Fruit fly (Drosophila melanogaster): ENCODE results near the gene CG42726.

CG42726 gene

DNA sequence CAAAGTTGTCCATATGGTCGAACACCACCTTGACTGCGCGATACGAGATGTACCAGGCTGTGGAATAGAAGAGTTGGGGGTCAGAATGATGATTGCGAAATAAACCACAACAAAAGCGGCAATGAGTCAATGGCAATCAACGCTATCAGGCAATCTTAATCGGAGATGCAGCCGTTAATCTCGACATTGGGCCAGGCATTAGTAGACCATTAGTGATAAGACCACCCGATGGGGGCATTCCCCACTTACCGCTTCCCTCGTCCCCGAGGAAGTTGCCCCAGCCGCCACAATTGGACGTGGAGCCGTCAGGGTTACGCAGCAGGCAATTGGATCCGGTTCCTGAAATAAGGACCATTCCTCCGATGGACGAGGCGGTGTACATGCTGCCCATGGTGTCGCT, 8.7 kb upstream of the CG42726 start:
- no peak for TF ChIP-seq Myc (optimal IDR thresholded peaks at IDR 0.05)
- TF ChIP-seq insv (optimal IDR thresholded peaks at IDR 0.05), result no peak
- TF ChIP-seq h (optimal IDR thresholded peaks at IDR 0.05), result no peak
- no peak for TF ChIP-seq Sin3A (optimal IDR thresholded peaks at IDR 0.05)
- TF ChIP-seq psq (optimal IDR thresholded peaks at IDR 0.05), result no peak
- no peak for TF ChIP-seq ttk (optimal IDR thresholded peaks at IDR 0.05)

DNA sequence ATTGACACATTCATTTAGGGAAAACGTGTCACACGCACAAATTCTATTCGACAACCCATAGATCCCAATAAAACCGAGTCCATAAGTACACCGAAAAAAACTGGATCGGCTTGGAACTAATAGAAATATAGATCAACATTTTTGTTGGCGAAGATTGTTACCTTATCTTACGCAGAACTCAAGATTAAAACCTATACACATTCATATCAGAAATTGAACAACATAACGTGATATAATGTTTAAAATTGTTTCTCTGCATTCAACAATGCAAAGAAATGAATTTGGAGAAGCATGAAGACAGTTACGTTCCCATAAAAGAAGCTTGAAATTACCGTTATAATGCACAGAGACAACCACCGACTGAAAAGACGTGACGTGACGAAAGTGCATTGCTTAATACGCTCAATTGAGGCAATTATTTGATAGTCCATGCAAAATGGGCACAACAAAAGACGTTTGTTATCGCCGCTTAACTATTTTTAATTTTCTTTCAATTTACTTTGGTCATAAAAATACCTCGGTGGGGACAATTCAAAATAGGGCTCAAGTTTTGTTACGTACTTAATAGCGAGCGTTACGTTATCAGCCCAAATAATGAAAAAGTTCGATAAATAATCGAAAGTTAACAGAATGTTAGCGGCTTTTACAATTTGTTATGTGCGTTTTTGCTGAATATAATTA, 7.7 kb upstream of the CG42726 start, which contains the start of gene SerRS-m:
Gene SerRS-m, plus strand, starts transcription at position 616 of the 681 bp plus-strand sequence.
- no peak for TF ChIP-seq psq (optimal IDR thresholded peaks at IDR 0.05)
- no peak for TF ChIP-seq Myc (optimal IDR thresholded peaks at IDR 0.05)
- TF ChIP-seq ttk (optimal IDR thresholded peaks at IDR 0.05), result no peak
- TF ChIP-seq insv (optimal IDR thresholded peaks at IDR 0.05), result no peak
- TF ChIP-seq h (optimal IDR thresholded peaks at IDR 0.05), result no peak
- TF ChIP-seq Sin3A (optimal IDR thresholded peaks at IDR 0.05), result no peak

DNA sequence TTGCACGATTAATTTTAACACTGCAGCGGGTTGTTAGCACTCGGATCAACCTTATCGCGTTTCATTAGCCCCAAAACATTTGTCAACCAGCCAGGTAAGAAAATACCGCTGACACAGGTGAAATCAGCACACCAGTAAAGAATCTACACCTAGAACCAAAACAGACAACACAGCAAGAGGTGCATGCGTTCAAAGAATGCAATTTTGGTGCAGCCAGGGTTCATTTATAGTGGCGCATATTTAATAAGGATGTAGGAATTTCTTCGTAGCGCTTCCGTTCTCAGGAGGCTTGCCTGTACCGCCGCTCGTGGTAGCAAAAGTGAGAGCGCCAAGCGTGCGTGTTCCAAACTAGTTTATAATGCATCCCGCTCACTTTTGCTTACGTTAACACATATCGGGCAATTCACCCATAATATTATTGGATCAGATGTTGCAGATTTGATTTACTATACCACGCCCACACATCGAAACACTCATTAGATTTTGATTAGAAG, 5.4 kb upstream of the CG42726 start:
- TF ChIP-seq h (optimal IDR thresholded peaks at IDR 0.05), result no peak
- no peak for TF ChIP-seq insv (optimal IDR thresholded peaks at IDR 0.05)

- no peak for TF ChIP-seq psq (optimal IDR thresholded peaks at IDR 0.05)
- no peak for TF ChIP-seq Sin3A (optimal IDR thresholded peaks at IDR 0.05)
- TF ChIP-seq h (optimal IDR thresholded peaks at IDR 0.05), result no peak
- no peak for TF ChIP-seq Myc (optimal IDR thresholded peaks at IDR 0.05)
- TF ChIP-seq ttk (optimal IDR thresholded peaks at IDR 0.05), result no peak
- no peak for TF ChIP-seq insv (optimal IDR thresholded peaks at IDR 0.05)
These were observed 4.7 kb upstream of the CG42726 start, which contains the start of gene Nagk for dm6 chr3R:15342926-15343685. Gene Nagk, minus strand, starts transcription at chr3R:15343256.

DNA sequence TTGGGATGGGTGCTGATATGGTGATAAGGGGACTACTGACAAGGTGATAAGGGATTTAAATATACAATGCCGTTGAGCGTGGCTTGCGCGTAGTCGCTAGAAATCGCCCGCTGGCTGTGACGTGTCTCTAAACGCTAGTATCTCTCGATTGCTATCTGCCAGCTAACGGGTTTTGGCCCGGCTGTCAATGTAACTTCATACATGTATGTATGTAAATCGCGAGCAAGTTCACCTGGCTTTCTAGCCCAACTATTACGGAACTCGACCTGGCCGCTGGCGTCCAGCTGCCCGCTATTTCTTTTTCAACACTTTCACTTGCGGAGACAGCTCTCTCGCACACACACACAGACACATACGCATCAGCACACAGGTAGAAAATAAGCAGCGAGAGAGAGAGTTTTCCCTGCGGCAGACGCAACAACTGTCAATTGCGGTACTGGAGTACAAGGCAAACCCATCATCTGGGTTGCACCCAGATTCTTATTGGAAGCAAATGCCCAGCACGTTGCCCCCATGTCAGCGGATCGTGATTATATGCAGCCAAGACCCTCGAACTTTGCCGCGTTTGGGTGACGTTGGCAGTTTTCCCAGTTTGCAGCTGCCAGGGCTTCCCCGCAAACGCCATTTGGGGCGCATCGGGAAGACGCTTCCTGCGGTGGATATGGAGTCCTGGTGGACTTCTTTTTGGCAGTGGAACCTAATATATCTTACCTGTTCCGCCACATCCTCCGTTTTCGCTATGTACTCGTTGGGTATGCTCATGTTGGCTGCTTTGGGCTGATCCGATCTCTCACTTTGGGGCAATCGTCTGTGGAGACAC, 2.4 kb upstream of the CG42726 start:
- TF ChIP-seq insv (optimal IDR thresholded peaks at IDR 0.05) (no peak), Sin3A (optimal IDR thresholded peaks at IDR 0.05) (no peak), ttk (optimal IDR thresholded peaks at IDR 0.05) (no peak), psq (optimal IDR thresholded peaks at IDR 0.05) (no peak), h (optimal IDR thresholded peaks at IDR 0.05) (no peak), Myc (optimal IDR thresholded peaks at IDR 0.05) (no peak)

DNA sequence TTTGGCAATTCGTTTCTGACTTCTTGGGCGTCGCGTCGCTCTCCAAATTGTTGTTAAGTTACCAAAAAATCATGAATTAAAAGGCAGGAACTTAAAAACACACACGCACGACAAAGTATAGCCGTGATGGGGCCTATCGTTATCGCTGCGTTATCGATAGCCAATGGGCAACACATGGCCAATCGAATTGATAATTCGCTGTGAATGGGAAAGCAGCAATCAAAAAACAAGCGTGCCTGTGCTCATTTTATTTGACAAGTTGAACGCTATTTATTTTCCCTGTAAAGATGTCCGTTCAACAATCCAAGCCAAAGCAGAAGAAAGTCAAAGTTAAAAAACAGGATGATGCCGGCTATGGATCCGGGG, 1.8 kb upstream of the CG42726 start, which contains the start of the genes Surf4 and CG31301:
Gene Surf4, minus strand, starts transcription at position 159 of the 366 bp plus-strand sequence.
Gene CG31301, plus strand, starts transcription at position 188 of the 366 bp plus-strand sequence.
- TF ChIP-seq h (optimal IDR thresholded peaks at IDR 0.05) (no peak), psq (optimal IDR thresholded peaks at IDR 0.05) (no peak), Myc (optimal IDR thresholded peaks at IDR 0.05) (no peak), ttk (optimal IDR thresholded peaks at IDR 0.05) (no peak), insv (optimal IDR thresholded peaks at IDR 0.05) (no peak), Sin3A (optimal IDR thresholded peaks at IDR 0.05) (no peak)

dm6 chr3R:15350993-15351426, 3.2 kb downstream of the CG42726 start, which contains the start of the genes Trs33 and Tmtc4:
Gene Trs33, minus strand, starts transcription at chr3R:15350995.
Gene Tmtc4, plus strand, starts transcription at chr3R:15351225.
- no peak for TF ChIP-seq Myc (optimal IDR thresholded peaks at IDR 0.05)
- TF ChIP-seq insv (optimal IDR thresholded peaks at IDR 0.05), result no peak
- TF ChIP-seq h (optimal IDR thresholded peaks at IDR 0.05), result no peak
- no peak for TF ChIP-seq Sin3A (optimal IDR thresholded peaks at IDR 0.05)
- TF ChIP-seq psq (optimal IDR thresholded peaks at IDR 0.05), result no peak
- no peak for TF ChIP-seq ttk (optimal IDR thresholded peaks at IDR 0.05)

- no peak for TF ChIP-seq Myc (optimal IDR thresholded peaks at IDR 0.05)
- no peak for TF ChIP-seq ttk (optimal IDR thresholded peaks at IDR 0.05)
- TF ChIP-seq Sin3A (optimal IDR thresholded peaks at IDR 0.05), result no peak
- no peak for TF ChIP-seq insv (optimal IDR thresholded peaks at IDR 0.05)
- TF ChIP-seq psq (optimal IDR thresholded peaks at IDR 0.05), result no peak
- TF ChIP-seq h (optimal IDR thresholded peaks at IDR 0.05), result no peak
These were observed 6.2 kb downstream of the CG42726 start for dm6 chr3R:15354019-15354418.

- TF ChIP-seq Sin3A (optimal IDR thresholded peaks at IDR 0.05) (no peak), insv (optimal IDR thresholded peaks at IDR 0.05) (no peak), psq (optimal IDR thresholded peaks at IDR 0.05) (no peak), ttk (optimal IDR thresholded peaks at IDR 0.05) (no peak), h (optimal IDR thresholded peaks at IDR 0.05) (no peak)
These were observed 8.3 kb downstream of the CG42726 start for dm6 chr3R:15356152-15356551.

dm6 chr3R:15356645-15357431, 9.0 kb downstream of the CG42726 start, which contains the start of the genes Atg4b and Hibch:
Gene Atg4b, minus strand, starts transcription at chr3R:15356924.
Gene Hibch, plus strand, starts transcription at chr3R:15357229.
- no peak for TF ChIP-seq Sin3A (optimal IDR thresholded peaks at IDR 0.05)
- TF ChIP-seq insv (optimal IDR thresholded peaks at IDR 0.05), result no peak

- TF ChIP-seq psq (optimal IDR thresholded peaks at IDR 0.05), result no peak
- no peak for TF ChIP-seq ttk (optimal IDR thresholded peaks at IDR 0.05)
- TF ChIP-seq insv (optimal IDR thresholded peaks at IDR 0.05), result no peak
- TF ChIP-seq Myc (optimal IDR thresholded peaks at IDR 0.05), result no peak
- TF ChIP-seq Sin3A (optimal IDR thresholded peaks at IDR 0.05), result no peak
- no peak for TF ChIP-seq h (optimal IDR thresholded peaks at IDR 0.05)
These were observed 13.6 kb downstream of the CG42726 start, which contains the start of the genes Cog2 and Trax for dm6 chr3R:15361490-15361889. Gene Cog2, minus strand, starts transcription at chr3R:15361657. Gene Trax, plus strand, starts transcription at chr3R:15361692.

Data from Kc167 (cell line).